Worm (Caenorhabditis elegans) whole organism, L4 larva: ENCODE measurements around the gene sahd-1.

Source experiments
- egl-27 ChIP-seq: sonication (generic microtip); optimal IDR thresholded peaks from 3 replicates; lab custom pipeline; 2017; ENCODE audit warnings: missing biosample characterization, missing genetic modification reagents, missing genetic modification characterization
- fkh-10 ChIP-seq: fragments of 150-350 bp; optimal IDR thresholded peaks from 2 replicates; lab custom pipeline; 2014; ENCODE audit warnings: missing biosample characterization, missing genetic modification reagents, missing genetic modification characterization
- lsy-2 ChIP-seq, 2 experiments: fragments of 150-350 bp in 1 of 2; sonication (generic microtip) in 1 of 2; optimal IDR thresholded peaks; 2 replicates each; lab custom pipeline; 2014 to 2017; ENCODE audit warnings: missing biosample characterization in 2 of 2, missing genetic modification characterization in 2 of 2
- nhr-42 ChIP-seq: fragments of 200-800 bp; sonication (Bioruptor generic); IDR thresholded peaks from 2 replicates; pipeline ENCODE4 v1.3.6; 2022; ENCODE audit warnings: missing genetic modification characterization, missing compliant biosample characterization
- pha-4 ChIP-seq, 2 experiments: fragments of 150-350 bp in 1 of 2; fragments of 200-800 bp in 1 of 2; sonication (Bioruptor generic) in 1 of 2; IDR thresholded peaks in 1 of 2; optimal IDR thresholded peaks in 1 of 2; 2 replicates each; pipeline versions ENCODE4 v1.3.6 to Lab custom; 2014 to 2022; ENCODE audit warnings: missing genetic modification characterization in 2 of 2, missing genetic modification reagents in 2 of 2, missing biosample characterization in 1 of 2, missing compliant biosample characterization in 1 of 2
- spr-1 ChIP-seq: sonication (generic microtip); optimal IDR thresholded peaks from 2 replicates; lab custom pipeline; 2016; ENCODE audit warnings: mild to moderate bottlenecking, missing genetic modification characterization, missing compliant biosample characterization
- unc-39 ChIP-seq: sonication (generic microtip); optimal IDR thresholded peaks from 2 replicates; lab custom pipeline; 2017; ENCODE audit warnings: missing biosample characterization, missing genetic modification characterization
- ztf-11 ChIP-seq: fragments of 150-350 bp; optimal IDR thresholded peaks from 2 replicates; lab custom pipeline; 2014; ENCODE audit warnings: missing biosample characterization, missing genetic modification characterization

- TF ChIP-seq lsy-2 (tag; optimal IDR thresholded peaks at IDR 0.05; lab: Kevin White, UChicago) (no peak), spr-1 (tag; lab: Kevin White, UChicago) (no peak), pha-4 (GFP tag; IDR thresholded peaks at IDR 0.05; lab: Robert Waterston, UW) (no peak), pha-4 (tag; optimal IDR thresholded peaks at IDR 0.05; lab: Kevin White, UChicago) (no peak), fkh-10 (GFP tag; lab: Kevin White, UChicago) (no peak), ztf-11 (tag; lab: Kevin White, UChicago) (no peak), egl-27 (no peak), unc-39 (tag; lab: Kevin White, UChicago) (no peak), nhr-42 (GFP tag; lab: Robert Waterston, UW) (no peak)
Observed at ce11 chrII:5500470-5500869, 14.3 kb downstream of the sahd-1 start, which contains the start of gene fzy-1.
